Worm (Caenorhabditis elegans) whole organism, L2 larva: ENCODE measurements around the gene K01A6.7.

ENCODE experiments used
- C34F6.9 ChIP-seq: fragments of 150-350 bp; optimal IDR thresholded peaks from 2 replicates; lab custom pipeline; 2014; ENCODE audit warnings: missing biosample characterization, missing genetic modification characterization
- F13H6.1 ChIP-seq: sonication (generic microtip); optimal IDR thresholded peaks from 2 replicates; lab custom pipeline; 2016; ENCODE audit warnings: missing genetic modification characterization, missing compliant biosample characterization
- ZK546.5 ChIP-seq: sonication (generic microtip); optimal IDR thresholded peaks from 2 replicates; lab custom pipeline; 2017; ENCODE audit warnings: missing biosample characterization, missing genetic modification characterization
- alr-1 ChIP-seq: fragments of 150-350 bp; optimal IDR thresholded peaks from 2 replicates; lab custom pipeline; 2014; ENCODE audit warnings: missing biosample characterization, missing genetic modification characterization
- blmp-1 ChIP-seq: sonication (generic microtip); optimal IDR thresholded peaks from 2 replicates; lab custom pipeline; 2017; ENCODE audit warnings: missing genetic modification characterization, mild to moderate bottlenecking, missing compliant biosample characterization, antibody characterized with exemption, moderate library complexity; ENCODE audit not compliant: insufficient read depth
- crh-2 ChIP-seq: sonication (generic microtip); optimal IDR thresholded peaks from 2 replicates; lab custom pipeline; 2017; ENCODE audit warnings: missing biosample characterization, missing genetic modification characterization
- egl-27 ChIP-seq: sonication (generic microtip); optimal IDR thresholded peaks from 3 replicates; lab custom pipeline; 2017; ENCODE audit warnings: missing biosample characterization, missing genetic modification reagents, missing genetic modification characterization
- elt-1 ChIP-seq: fragments of 150-350 bp; optimal IDR thresholded peaks from 2 replicates; lab custom pipeline; 2014; ENCODE audit warnings: missing biosample characterization, missing genetic modification characterization
- gmeb-1 ChIP-seq: fragments of 150-350 bp; optimal IDR thresholded peaks from 2 replicates; lab custom pipeline; 2014; ENCODE audit warnings: missing biosample characterization, missing genetic modification characterization
- lin-11 ChIP-seq: fragments of 150-350 bp; sonication (generic microtip); optimal IDR thresholded peaks from 2 replicates; lab custom pipeline; 2014; ENCODE audit warnings: missing biosample characterization, missing genetic modification characterization, inconsistent platforms, mixed read lengths
- lin-13 ChIP-seq: fragments of 150-350 bp; optimal IDR thresholded peaks from 2 replicates; lab custom pipeline; 2014; ENCODE audit warnings: missing biosample characterization, missing genetic modification reagents, missing genetic modification characterization
- lin-39 ChIP-seq: fragments of 150-350 bp; optimal IDR thresholded peaks from 2 replicates; lab custom pipeline; 2014; ENCODE audit warnings: missing biosample characterization, missing genetic modification reagents, missing genetic modification characterization
- lsy-2 ChIP-seq, 2 experiments: fragments of 150-350 bp in 1 of 2; sonication (generic microtip) in 1 of 2; optimal IDR thresholded peaks; 2 replicates each; lab custom pipeline; 2014 to 2017; ENCODE audit warnings: missing biosample characterization in 2 of 2, missing genetic modification characterization in 2 of 2
- mab-5 ChIP-seq: fragments of 150-350 bp; optimal IDR thresholded peaks from 2 replicates; lab custom pipeline; 2014; ENCODE audit warnings: missing biosample characterization, missing genetic modification characterization
- mdl-1 ChIP-seq, 2 experiments: fragments of 150-350 bp in 1 of 2; sonication (generic microtip) in 1 of 2; optimal IDR thresholded peaks; 2 replicates each; lab custom pipeline; 2017; ENCODE audit warnings: missing biosample characterization in 2 of 2, missing genetic modification characterization in 2 of 2
- nhr-10 ChIP-seq: sonication (generic microtip); optimal IDR thresholded peaks from 2 replicates; lab custom pipeline; 2017; ENCODE audit warnings: missing biosample characterization, missing genetic modification characterization
- nhr-11 ChIP-seq: fragments of 150-350 bp; optimal IDR thresholded peaks from 2 replicates; lab custom pipeline; 2014; ENCODE audit warnings: missing biosample characterization, missing genetic modification characterization
- nhr-12 ChIP-seq: fragments of 150-350 bp; optimal IDR thresholded peaks from 2 replicates; lab custom pipeline; 2014; ENCODE audit warnings: missing biosample characterization, missing genetic modification characterization
- nhr-129 ChIP-seq: fragments of 150-350 bp; optimal IDR thresholded peaks from 2 replicates; lab custom pipeline; 2014; ENCODE audit warnings: missing biosample characterization, missing genetic modification characterization
- nhr-21 ChIP-seq: fragments of 150-350 bp; optimal IDR thresholded peaks from 2 replicates; lab custom pipeline; 2014; ENCODE audit warnings: missing biosample characterization, missing genetic modification characterization
- nhr-23 ChIP-seq: fragments of 150-350 bp; optimal IDR thresholded peaks from 2 replicates; lab custom pipeline; 2014; ENCODE audit warnings: missing biosample characterization, missing genetic modification reagents, missing genetic modification characterization
- nhr-237 ChIP-seq: fragments of 150-350 bp; optimal IDR thresholded peaks from 2 replicates; lab custom pipeline; 2014; ENCODE audit warnings: missing biosample characterization, missing genetic modification characterization
- nhr-25 ChIP-seq: fragments of 150-350 bp; sonication (generic microtip); optimal IDR thresholded peaks from 3 replicates; lab custom pipeline; 2014; ENCODE audit warnings: missing biosample characterization, missing genetic modification characterization
- nhr-6 ChIP-seq: fragments of 150-350 bp; optimal IDR thresholded peaks from 2 replicates; lab custom pipeline; 2014; ENCODE audit warnings: missing biosample characterization, missing genetic modification characterization
- nhr-77 ChIP-seq: fragments of 150-350 bp; optimal IDR thresholded peaks from 2 replicates; lab custom pipeline; 2014; ENCODE audit warnings: missing biosample characterization, missing genetic modification characterization
- skn-1 ChIP-seq: sonication (generic microtip); optimal IDR thresholded peaks from 2 replicates; lab custom pipeline; 2017; ENCODE audit warnings: missing biosample characterization, missing genetic modification characterization
- sma-9 ChIP-seq, 2 experiments: fragments of 150-350 bp in 1 of 2; sonication (generic microtip) in 1 of 2; optimal IDR thresholded peaks; 2 replicates each; lab custom pipeline; 2014 to 2016; ENCODE audit warnings: missing genetic modification characterization in 2 of 2, mild to moderate bottlenecking in 1 of 2, missing biosample characterization in 1 of 2, missing compliant biosample characterization in 1 of 2, missing genetic modification reagents in 1 of 2, moderate library complexity in 1 of 2
- snpc-4 ChIP-seq: fragments of 150-350 bp; optimal IDR thresholded peaks from 2 replicates; lab custom pipeline; 2014; ENCODE audit warnings: missing biosample characterization, missing genetic modification characterization
- unc-55 ChIP-seq: fragments of 150-350 bp; sonication (generic microtip); optimal IDR thresholded peaks from 3 replicates; lab custom pipeline; 2014; ENCODE audit warnings: missing biosample characterization, missing genetic modification reagents, missing genetic modification characterization
- unc-62 ChIP-seq: fragments of 150-350 bp; optimal IDR thresholded peaks from 2 replicates; lab custom pipeline; 2014; ENCODE audit warnings: missing biosample characterization, missing genetic modification reagents, missing genetic modification characterization
- zag-1 ChIP-seq: fragments of 150-350 bp; optimal IDR thresholded peaks from 2 replicates; lab custom pipeline; 2014; ENCODE audit warnings: missing biosample characterization, missing genetic modification characterization

Gene K01A6.7

ce11 chrIV:11769769-11770168 is 31.4 kb upstream of the K01A6.7 start:
- TF ChIP-seq nhr-21 (tag; lab: Kevin White, UChicago) (no peak), sma-9 (GFP tag; optimal IDR thresholded peaks at IDR 0.05; lab: Kevin White, UChicago) (peak; percentile 31), sma-9 (tag; optimal IDR thresholded peaks at IDR 0.05; lab: Kevin White, UChicago) (no peak)

- no peak for TF ChIP-seq ZK546.5 (tag; lab: Kevin White, UChicago)
- TF ChIP-seq crh-2 (tag; lab: Kevin White, UChicago), result peak; percentile 56
- TF ChIP-seq C34F6.9 (tag; lab: Kevin White, UChicago), result peak; percentile 75
- TF ChIP-seq nhr-23 (tag; lab: Kevin White, UChicago), result no peak
- TF ChIP-seq lsy-2 (tag; optimal IDR thresholded peaks at IDR 0.05; lab: Kevin White, UChicago), result peak; percentile 16 to 65
- TF ChIP-seq mdl-1 (tag; optimal IDR thresholded peaks at IDR 0.05; lab: Kevin White, UChicago), result peak in 1 of 2 experiments; percentile 77
- TF ChIP-seq egl-27, result peak; percentile 37
- TF ChIP-seq F13H6.1 (tag; lab: Kevin White, UChicago), result peak; percentile 55
- no peak for TF ChIP-seq blmp-1 (tag; lab: Kevin White, UChicago)
- peak; percentile 64 for TF ChIP-seq sma-9 (GFP tag; optimal IDR thresholded peaks at IDR 0.05; lab: Kevin White, UChicago)
- no peak for TF ChIP-seq sma-9 (tag; optimal IDR thresholded peaks at IDR 0.05; lab: Kevin White, UChicago)
- no peak for TF ChIP-seq skn-1
- peak; percentile 60 for TF ChIP-seq unc-55 (GFP tag; lab: Kevin White, UChicago)
- peak; percentile 70 for TF ChIP-seq lin-11 (tag; lab: Kevin White, UChicago)
- peak; percentile 57 for TF ChIP-seq nhr-129 (tag; lab: Kevin White, UChicago)
- peak; percentile 72 for TF ChIP-seq zag-1 (tag; lab: Kevin White, UChicago)
These were observed 27.1 kb upstream of the K01A6.7 start for ce11 chrIV:11765507-11765906.

ce11 chrIV:11760700-11761459 is 22.5 kb upstream of the K01A6.7 start, which contains the start of gene T12A7.2:
Gene T12A7.2 (minus strand): TSS chrIV:11761111.
- peak; percentile 35 for TF ChIP-seq sma-9 (GFP tag; optimal IDR thresholded peaks at IDR 0.05; lab: Kevin White, UChicago)
- TF ChIP-seq sma-9 (tag; optimal IDR thresholded peaks at IDR 0.05; lab: Kevin White, UChicago), result no peak
- no peak for TF ChIP-seq nhr-11 (tag; lab: Kevin White, UChicago)
- peak; percentile 54 for TF ChIP-seq unc-55 (GFP tag; lab: Kevin White, UChicago)
- TF ChIP-seq nhr-25 (tag; lab: Kevin White, UChicago), result no peak
- TF ChIP-seq nhr-12, result no peak
- no peak for TF ChIP-seq crh-2 (tag; lab: Kevin White, UChicago)
- peak; percentile 36 for TF ChIP-seq F13H6.1 (tag; lab: Kevin White, UChicago)

- TF ChIP-seq lsy-2 (tag; optimal IDR thresholded peaks at IDR 0.05; lab: Kevin White, UChicago), result peak in 1 of 2 experiments; percentile 49
- TF ChIP-seq C34F6.9 (tag; lab: Kevin White, UChicago), result peak; percentile 15
- peak; percentile 8 for TF ChIP-seq nhr-6 (tag; lab: Kevin White, UChicago)
- no peak for TF ChIP-seq nhr-129 (tag; lab: Kevin White, UChicago)
- TF ChIP-seq unc-55 (GFP tag; lab: Kevin White, UChicago), result peak; percentile 10
- peak; percentile 29 for TF ChIP-seq crh-2 (tag; lab: Kevin White, UChicago)
- TF ChIP-seq alr-1, result no peak
- TF ChIP-seq nhr-77 (tag; lab: Kevin White, UChicago), result no peak
These were observed 21.5 kb upstream of the K01A6.7 start for ce11 chrIV:11759852-11760251.

ce11 chrIV:11755907-11756306 is 17.5 kb upstream of the K01A6.7 start, which contains the start of gene T12A7.9:
Gene T12A7.9 (minus strand): TSS chrIV:11756007.
- no peak for TF ChIP-seq nhr-10
- no peak for TF ChIP-seq lin-13
- no peak for TF ChIP-seq unc-62 (GFP tag; lab: Kevin White, UChicago)
- no peak for TF ChIP-seq lsy-2 (tag; optimal IDR thresholded peaks at IDR 0.05; lab: Kevin White, UChicago)
- TF ChIP-seq mdl-1 (tag; optimal IDR thresholded peaks at IDR 0.05; lab: Kevin White, UChicago), result no peak
- TF ChIP-seq C34F6.9 (tag; lab: Kevin White, UChicago), result no peak
- TF ChIP-seq egl-27, result no peak
- no peak for TF ChIP-seq gmeb-1 (tag; lab: Kevin White, UChicago)

ce11 chrIV:11755003-11755402 is 16.6 kb upstream of the K01A6.7 start, which contains the start of gene T12A7.10:
Gene T12A7.10 (minus strand): TSS chrIV:11755103.
- no peak for TF ChIP-seq lin-39 (tag; lab: Kevin White, UChicago)
- no peak for TF ChIP-seq nhr-21 (tag; lab: Kevin White, UChicago)
- TF ChIP-seq elt-1 (tag; lab: Kevin White, UChicago), result no peak
- TF ChIP-seq snpc-4, result no peak
- TF ChIP-seq nhr-23 (tag; lab: Kevin White, UChicago), result no peak
- TF ChIP-seq unc-62 (GFP tag; lab: Kevin White, UChicago), result no peak
- TF ChIP-seq nhr-10, result no peak
- no peak for TF ChIP-seq mab-5
- TF ChIP-seq alr-1, result no peak
- no peak for TF ChIP-seq skn-1
- TF ChIP-seq egl-27, result no peak
- no peak for TF ChIP-seq F13H6.1 (tag; lab: Kevin White, UChicago)
- TF ChIP-seq nhr-237 (tag; lab: Kevin White, UChicago), result no peak
